Worm (Caenorhabditis elegans) whole organism, L2 larva: ENCODE measurements around the gene F01D5.8.

Experiments used
- C34F6.9 ChIP-seq: fragments of 150-350 bp; optimal IDR thresholded peaks from 2 replicates; lab custom pipeline; 2014; ENCODE audit warnings: missing biosample characterization, missing genetic modification characterization
- F13H6.1 ChIP-seq: sonication (generic microtip); optimal IDR thresholded peaks from 2 replicates; lab custom pipeline; 2016; ENCODE audit warnings: missing genetic modification characterization, missing compliant biosample characterization
- R02D3.7 ChIP-seq: fragments of 150-350 bp; optimal IDR thresholded peaks from 2 replicates; lab custom pipeline; 2014; ENCODE audit warnings: missing biosample characterization, missing genetic modification characterization
- Y55F3AM.14 ChIP-seq: fragments of 200-800 bp; sonication (Bioruptor generic); optimal IDR thresholded peaks from 2 replicates; lab custom pipeline; 2018; ENCODE audit warnings: mild to moderate bottlenecking, missing genetic modification characterization, missing compliant biosample characterization
- ZK546.5 ChIP-seq: sonication (generic microtip); optimal IDR thresholded peaks from 2 replicates; lab custom pipeline; 2017; ENCODE audit warnings: missing biosample characterization, missing genetic modification characterization
- alr-1 ChIP-seq: fragments of 150-350 bp; optimal IDR thresholded peaks from 2 replicates; lab custom pipeline; 2014; ENCODE audit warnings: missing biosample characterization, missing genetic modification characterization
- aly-2 ChIP-seq: fragments of 150-350 bp; optimal IDR thresholded peaks from 2 replicates; lab custom pipeline; 2014; ENCODE audit warnings: missing biosample characterization, missing genetic modification characterization
- ama-1 ChIP-seq: fragments of 150-350 bp; optimal IDR thresholded peaks from 2 replicates; lab custom pipeline; 2018; ENCODE audit warnings: inconsistent platforms
- blmp-1 ChIP-seq: sonication (generic microtip); optimal IDR thresholded peaks from 2 replicates; lab custom pipeline; 2017; ENCODE audit warnings: missing genetic modification characterization, mild to moderate bottlenecking, missing compliant biosample characterization, antibody characterized with exemption, moderate library complexity; ENCODE audit not compliant: insufficient read depth
- ceh-16 ChIP-seq: fragments of 150-350 bp; optimal IDR thresholded peaks from 2 replicates; lab custom pipeline; 2014; ENCODE audit warnings: missing biosample characterization, missing genetic modification characterization
- ceh-82 ChIP-seq: fragments of 150-350 bp; optimal IDR thresholded peaks from 2 replicates; lab custom pipeline; 2014; ENCODE audit warnings: missing biosample characterization, missing genetic modification characterization
- crh-2 ChIP-seq: sonication (generic microtip); optimal IDR thresholded peaks from 2 replicates; lab custom pipeline; 2017; ENCODE audit warnings: missing biosample characterization, missing genetic modification characterization
- dmd-4 ChIP-seq: sonication (generic microtip); optimal IDR thresholded peaks from 2 replicates; lab custom pipeline; 2017; ENCODE audit warnings: missing biosample characterization, missing genetic modification characterization
- egl-27 ChIP-seq: sonication (generic microtip); optimal IDR thresholded peaks from 3 replicates; lab custom pipeline; 2017; ENCODE audit warnings: missing biosample characterization, missing genetic modification reagents, missing genetic modification characterization
- elt-1 ChIP-seq: fragments of 150-350 bp; optimal IDR thresholded peaks from 2 replicates; lab custom pipeline; 2014; ENCODE audit warnings: missing biosample characterization, missing genetic modification characterization
- elt-3 ChIP-seq: sonication (generic microtip); optimal IDR thresholded peaks from 2 replicates; lab custom pipeline; 2017; ENCODE audit warnings: missing biosample characterization, missing genetic modification characterization
- fos-1 ChIP-seq: fragments of 150-350 bp; optimal IDR thresholded peaks from 2 replicates; lab custom pipeline; 2014; ENCODE audit warnings: missing biosample characterization, missing genetic modification characterization
- gmeb-1 ChIP-seq: fragments of 150-350 bp; optimal IDR thresholded peaks from 2 replicates; lab custom pipeline; 2014; ENCODE audit warnings: missing biosample characterization, missing genetic modification characterization
- lin-11 ChIP-seq: fragments of 150-350 bp; sonication (generic microtip); optimal IDR thresholded peaks from 2 replicates; lab custom pipeline; 2014; ENCODE audit warnings: missing biosample characterization, missing genetic modification characterization, inconsistent platforms, mixed read lengths
- lin-13 ChIP-seq: fragments of 150-350 bp; optimal IDR thresholded peaks from 2 replicates; lab custom pipeline; 2014; ENCODE audit warnings: missing biosample characterization, missing genetic modification reagents, missing genetic modification characterization
- lin-39 ChIP-seq: fragments of 150-350 bp; optimal IDR thresholded peaks from 2 replicates; lab custom pipeline; 2014; ENCODE audit warnings: missing biosample characterization, missing genetic modification reagents, missing genetic modification characterization
- lsy-2 ChIP-seq, 2 experiments: fragments of 150-350 bp in 1 of 2; sonication (generic microtip) in 1 of 2; optimal IDR thresholded peaks; 2 replicates each; lab custom pipeline; 2014 to 2017; ENCODE audit warnings: missing biosample characterization in 2 of 2, missing genetic modification characterization in 2 of 2
- mab-5 ChIP-seq: fragments of 150-350 bp; optimal IDR thresholded peaks from 2 replicates; lab custom pipeline; 2014; ENCODE audit warnings: missing biosample characterization, missing genetic modification characterization
- mbf-1 ChIP-seq: sonication (generic microtip); optimal IDR thresholded peaks from 2 replicates; lab custom pipeline; 2017; ENCODE audit warnings: missing biosample characterization, missing genetic modification characterization
- mdl-1 ChIP-seq, 2 experiments: fragments of 150-350 bp in 1 of 2; sonication (generic microtip) in 1 of 2; optimal IDR thresholded peaks; 2 replicates each; lab custom pipeline; 2017; ENCODE audit warnings: missing biosample characterization in 2 of 2, missing genetic modification characterization in 2 of 2
- nhr-10 ChIP-seq: sonication (generic microtip); optimal IDR thresholded peaks from 2 replicates; lab custom pipeline; 2017; ENCODE audit warnings: missing biosample characterization, missing genetic modification characterization
- nhr-11 ChIP-seq: fragments of 150-350 bp; optimal IDR thresholded peaks from 2 replicates; lab custom pipeline; 2014; ENCODE audit warnings: missing biosample characterization, missing genetic modification characterization
- nhr-12 ChIP-seq: fragments of 150-350 bp; optimal IDR thresholded peaks from 2 replicates; lab custom pipeline; 2014; ENCODE audit warnings: missing biosample characterization, missing genetic modification characterization
- nhr-129 ChIP-seq: fragments of 150-350 bp; optimal IDR thresholded peaks from 2 replicates; lab custom pipeline; 2014; ENCODE audit warnings: missing biosample characterization, missing genetic modification characterization
- nhr-21 ChIP-seq: fragments of 150-350 bp; optimal IDR thresholded peaks from 2 replicates; lab custom pipeline; 2014; ENCODE audit warnings: missing biosample characterization, missing genetic modification characterization
- nhr-23 ChIP-seq: fragments of 150-350 bp; optimal IDR thresholded peaks from 2 replicates; lab custom pipeline; 2014; ENCODE audit warnings: missing biosample characterization, missing genetic modification reagents, missing genetic modification characterization
- nhr-237 ChIP-seq: fragments of 150-350 bp; optimal IDR thresholded peaks from 2 replicates; lab custom pipeline; 2014; ENCODE audit warnings: missing biosample characterization, missing genetic modification characterization
- nhr-25 ChIP-seq: fragments of 150-350 bp; sonication (generic microtip); optimal IDR thresholded peaks from 3 replicates; lab custom pipeline; 2014; ENCODE audit warnings: missing biosample characterization, missing genetic modification characterization
- nhr-6 ChIP-seq: fragments of 150-350 bp; optimal IDR thresholded peaks from 2 replicates; lab custom pipeline; 2014; ENCODE audit warnings: missing biosample characterization, missing genetic modification characterization
- nhr-77 ChIP-seq: fragments of 150-350 bp; optimal IDR thresholded peaks from 2 replicates; lab custom pipeline; 2014; ENCODE audit warnings: missing biosample characterization, missing genetic modification characterization
- peb-1 ChIP-seq: fragments of 150-350 bp; optimal IDR thresholded peaks from 2 replicates; lab custom pipeline; 2014; ENCODE audit warnings: missing biosample characterization, missing genetic modification characterization
- sem-4 ChIP-seq: fragments of 150-350 bp; optimal IDR thresholded peaks from 2 replicates; lab custom pipeline; 2014; ENCODE audit warnings: missing biosample characterization, missing genetic modification reagents, missing genetic modification characterization
- skn-1 ChIP-seq: sonication (generic microtip); optimal IDR thresholded peaks from 2 replicates; lab custom pipeline; 2017; ENCODE audit warnings: missing biosample characterization, missing genetic modification characterization
- sma-3 ChIP-seq: sonication (generic microtip); optimal IDR thresholded peaks from 2 replicates; lab custom pipeline; 2016; ENCODE audit warnings: missing genetic modification reagents, missing genetic modification characterization, missing compliant biosample characterization
- sma-9 ChIP-seq, 2 experiments: fragments of 150-350 bp in 1 of 2; sonication (generic microtip) in 1 of 2; optimal IDR thresholded peaks; 2 replicates each; lab custom pipeline; 2014 to 2016; ENCODE audit warnings: missing genetic modification characterization in 2 of 2, mild to moderate bottlenecking in 1 of 2, missing biosample characterization in 1 of 2, missing compliant biosample characterization in 1 of 2, missing genetic modification reagents in 1 of 2, moderate library complexity in 1 of 2
- snpc-4 ChIP-seq: fragments of 150-350 bp; optimal IDR thresholded peaks from 2 replicates; lab custom pipeline; 2014; ENCODE audit warnings: missing biosample characterization, missing genetic modification characterization
- unc-39 ChIP-seq: fragments of 150-350 bp; optimal IDR thresholded peaks from 2 replicates; lab custom pipeline; 2014; ENCODE audit warnings: missing biosample characterization, missing genetic modification characterization
- unc-55 ChIP-seq: fragments of 150-350 bp; sonication (generic microtip); optimal IDR thresholded peaks from 3 replicates; lab custom pipeline; 2014; ENCODE audit warnings: missing biosample characterization, missing genetic modification reagents, missing genetic modification characterization
- unc-62 ChIP-seq: fragments of 150-350 bp; optimal IDR thresholded peaks from 2 replicates; lab custom pipeline; 2014; ENCODE audit warnings: missing biosample characterization, missing genetic modification reagents, missing genetic modification characterization
- zag-1 ChIP-seq: fragments of 150-350 bp; optimal IDR thresholded peaks from 2 replicates; lab custom pipeline; 2014; ENCODE audit warnings: missing biosample characterization, missing genetic modification characterization
- ztf-1 ChIP-seq: fragments of 200-800 bp; sonication (Bioruptor generic); conservative IDR thresholded peaks from 2 replicates; pipeline ENCODE4 v1.3.6; 2022; ENCODE audit warnings: missing genetic modification characterization, missing compliant biosample characterization
- ztf-11 ChIP-seq: sonication (generic microtip); optimal IDR thresholded peaks from 2 replicates; lab custom pipeline; 2017; ENCODE audit warnings: missing biosample characterization, missing genetic modification characterization
- ztf-4 ChIP-seq: fragments of 150-350 bp; optimal IDR thresholded peaks from 2 replicates; lab custom pipeline; 2014; ENCODE audit warnings: missing biosample characterization, missing genetic modification characterization

Gene F01D5.8

DNA sequence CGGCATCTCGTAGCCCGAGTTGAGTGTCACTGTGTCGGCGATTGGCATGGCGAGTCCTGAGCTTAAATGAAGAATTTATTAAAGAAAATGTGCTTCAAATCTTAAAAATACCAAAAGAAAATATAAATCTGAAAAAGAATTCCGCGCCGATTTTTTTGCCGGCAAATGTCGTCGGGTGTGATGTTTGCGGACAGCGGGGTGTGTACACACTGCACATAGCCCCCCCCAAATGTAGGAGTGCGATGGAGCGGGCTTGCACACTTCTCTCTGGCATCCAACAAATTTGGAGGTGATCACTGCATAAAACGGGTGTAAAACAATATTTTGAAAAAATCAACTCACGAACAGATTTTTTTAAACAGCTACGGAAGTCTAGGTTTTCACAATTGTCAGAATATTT lies 34.3 kb upstream of the F01D5.8 start, which contains the start of gene Y39G8B.2:
TSS of gene Y39G8B.2 (minus strand) at position 61 of the 400 bp plus-strand sequence.
- peak; percentile 80 for TF ChIP-seq nhr-129
- peak; percentile 22 for TF ChIP-seq sem-4 (tag; lab: Kevin White, UChicago)
- TF ChIP-seq snpc-4: peak; percentile 84
- TF ChIP-seq egl-27 (tag; lab: Kevin White, UChicago): peak; percentile 36
- TF ChIP-seq nhr-10 (tag; lab: Kevin White, UChicago): no peak
- peak; percentile 75 for TF ChIP-seq lin-11 (tag; lab: Kevin White, UChicago)
- peak; percentile 81 for TF ChIP-seq gmeb-1 (tag; lab: Kevin White, UChicago)
- TF ChIP-seq R02D3.7 (tag; lab: Kevin White, UChicago): no peak
- TF ChIP-seq ztf-4 (tag; lab: Kevin White, UChicago): no peak
- TF ChIP-seq Y55F3AM.14 (GFP tag; lab: Kevin White, UChicago): peak; percentile 49
- TF ChIP-seq sma-3 (GFP tag; lab: Kevin White, UChicago): peak; percentile 74
- no peak for TF ChIP-seq mbf-1 (tag; lab: Kevin White, UChicago)
- TF ChIP-seq dmd-4 (tag; lab: Kevin White, UChicago): no peak
- TF ChIP-seq ztf-1 (GFP tag; lab: Robert Waterston, UW): no peak
- TF ChIP-seq unc-39 (tag; lab: Kevin White, UChicago): no peak
- TF ChIP-seq lsy-2 (tag; optimal IDR thresholded peaks at IDR 0.05; lab: Kevin White, UChicago): peak; percentile 77 to 92
- TF ChIP-seq C34F6.9 (tag; lab: Kevin White, UChicago): peak; percentile 92
- peak; percentile 51 for TF ChIP-seq nhr-21 (tag; lab: Kevin White, UChicago)
- TF ChIP-seq nhr-11 (tag; lab: Kevin White, UChicago): no peak
- TF ChIP-seq ceh-82: peak; percentile 29
- TF ChIP-seq peb-1 (tag; lab: Kevin White, UChicago): no peak
- peak; percentile 90 for TF ChIP-seq lin-13
- TF ChIP-seq mdl-1 (tag; optimal IDR thresholded peaks at IDR 0.05; lab: Kevin White, UChicago): no peak
- TF ChIP-seq skn-1: peak; percentile 5
- peak; percentile 55 for TF ChIP-seq blmp-1
- no peak for TF ChIP-seq ceh-16
- TF ChIP-seq mab-5 (tag; lab: Kevin White, UChicago): peak; percentile 59
- no peak for TF ChIP-seq nhr-237 (tag; lab: Kevin White, UChicago)
- peak; percentile 15 for TF ChIP-seq ZK546.5 (tag; lab: Kevin White, UChicago)
- TF ChIP-seq F13H6.1 (tag; lab: Kevin White, UChicago): peak; percentile 78
- TF ChIP-seq unc-62 (GFP tag; lab: Kevin White, UChicago): no peak
- peak; percentile 83 for TF ChIP-seq crh-2
- no peak for TF ChIP-seq nhr-12 (tag; lab: Kevin White, UChicago)
- peak; percentile 31 for TF ChIP-seq zag-1 (tag; lab: Kevin White, UChicago)
- no peak for TF ChIP-seq elt-3 (tag; lab: Kevin White, UChicago)
- TF ChIP-seq alr-1 (tag; lab: Kevin White, UChicago): no peak
- no peak for TF ChIP-seq ztf-11
- peak; percentile 65 for TF ChIP-seq fos-1 (tag; lab: Kevin White, UChicago)
- TF ChIP-seq sma-9 (GFP tag; optimal IDR thresholded peaks at IDR 0.05; lab: Kevin White, UChicago): peak; percentile 72
- no peak for TF ChIP-seq sma-9 (tag; optimal IDR thresholded peaks at IDR 0.05; lab: Kevin White, UChicago)
- no peak for TF ChIP-seq ama-1 (lab: Kevin White, UChicago)
- peak; percentile 63 for TF ChIP-seq nhr-77 (tag; lab: Kevin White, UChicago)
- TF ChIP-seq nhr-25 (tag; lab: Kevin White, UChicago): peak; percentile 86
- no peak for TF ChIP-seq lin-39 (tag; lab: Kevin White, UChicago)
- TF ChIP-seq aly-2 (tag; lab: Kevin White, UChicago): no peak
- TF ChIP-seq elt-1 (tag; lab: Kevin White, UChicago): no peak
- TF ChIP-seq unc-55: peak; percentile 93
- no peak for TF ChIP-seq nhr-6 (tag; lab: Kevin White, UChicago)
- no peak for TF ChIP-seq nhr-23 (tag; lab: Kevin White, UChicago)
